Worm (Caenorhabditis elegans) whole organism, midembryonic: ENCODE results near the gene Y59A8B.21.

Experiments used
- flt-1 ChIP-seq: fragments of 200-800 bp; sonication (Bioruptor generic); IDR thresholded peaks from 2 replicates; pipeline ENCODE4 v1.3.6; 2022; ENCODE audit warnings: missing genetic modification characterization, missing compliant biosample characterization
- tab-1 ChIP-seq: fragments of 200-800 bp; sonication (Bioruptor generic); IDR thresholded peaks from 2 replicates; pipeline ENCODE4 v1.3.6; 2022; ENCODE audit warnings: missing genetic modification characterization, missing compliant biosample characterization
- ztf-23 ChIP-seq: fragments of 200-800 bp; sonication (Bioruptor generic); IDR thresholded peaks from 2 replicates; pipeline ENCODE4 v1.3.6; 2022; ENCODE audit warnings: missing genetic modification reagents, missing genetic modification characterization, missing compliant biosample characterization
- ztf-29 ChIP-seq: fragments of 200-800 bp; sonication (Bioruptor generic); IDR thresholded peaks from 2 replicates; pipeline ENCODE4 v1.3.6; 2022; ENCODE audit warnings: missing genetic modification reagents, missing genetic modification characterization, missing compliant biosample characterization

DNA sequence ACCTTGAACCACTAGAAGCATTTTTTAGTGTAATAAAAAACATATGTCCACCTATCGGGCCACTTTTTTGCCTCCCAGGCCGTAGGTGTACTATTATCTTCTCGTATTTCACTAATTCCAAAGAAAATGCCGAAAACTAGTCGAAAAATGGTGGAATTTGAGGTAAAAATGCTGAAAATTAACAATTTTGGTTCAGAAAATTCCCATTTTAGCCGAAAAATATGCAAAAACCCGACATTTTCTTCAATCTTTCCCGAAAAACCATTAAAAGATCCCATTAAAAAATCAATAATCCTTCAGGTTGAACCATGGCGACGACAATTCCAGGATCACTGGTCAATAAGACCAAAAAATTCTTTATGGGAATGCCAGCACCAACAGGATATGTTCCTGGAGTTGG, 36.1 kb downstream of the Y59A8B.21 start, which contains the start of gene prp-6:
- TF ChIP-seq tab-1 (GFP tag; lab: Robert Waterston, UW), result no peak
- no peak for TF ChIP-seq ztf-23
- no peak for TF ChIP-seq flt-1 (GFP tag; lab: Robert Waterston, UW)
- TF ChIP-seq ztf-29, result no peak
